Fruit fly (Drosophila melanogaster) whole organism, wandering third instar larva: ENCODE data around the gene Dlip2.
A peak's percentile ranks its signal among the peaks of the same experiment; 100 is the strongest.

ENCODE experiments used
- Abd-B ChIP-seq: fragments of >200 bp; optimal IDR thresholded peaks from 2 replicates; lab custom pipeline; 2017; ENCODE audit warnings: missing biosample characterization, missing genetic modification characterization
- CG32264 ChIP-seq: fragments of 200-800 bp; sonication (Bioruptor generic); optimal IDR thresholded peaks from 2 replicates; lab custom pipeline; 2016; ENCODE audit warnings: missing biosample characterization, missing genetic modification characterization
- CG9705 ChIP-seq: fragments of 200-800 bp; sonication (Bioruptor generic); optimal IDR thresholded peaks from 2 replicates; lab custom pipeline; 2018; ENCODE audit warnings: missing biosample characterization, mild to moderate bottlenecking, missing genetic modification characterization
- CrebA ChIP-seq: fragments of 200-800 bp; sonication (Bioruptor generic); optimal IDR thresholded peaks from 2 replicates; lab custom pipeline; 2016; ENCODE audit warnings: missing biosample characterization, mild to moderate bottlenecking, missing genetic modification characterization, borderline replicate concordance
- Dfd ChIP-seq: fragments of >200 bp; optimal IDR thresholded peaks from 2 replicates; lab custom pipeline; 2017; ENCODE audit warnings: missing biosample characterization, missing genetic modification characterization
- Dif ChIP-seq: fragments of 200-275, 200-300 bp; sonication (Bioruptor generic); optimal IDR thresholded peaks from 2 replicates; lab custom pipeline; 2018; ENCODE audit warnings: missing biosample characterization, missing genetic modification characterization; ENCODE audit not compliant: partially characterized antibody
- GATAd ChIP-seq: sonication (Bioruptor generic); optimal IDR thresholded peaks from 2 replicates; lab custom pipeline; 2016; ENCODE audit warnings: missing biosample characterization, missing genetic modification characterization
- HLH106 ChIP-seq: fragments of 200-800 bp; optimal IDR thresholded peaks from 3 replicates; lab custom pipeline; 2019; ENCODE audit warnings: missing biosample characterization, mild to moderate bottlenecking, missing genetic modification characterization, moderate library complexity
- Hnf4 ChIP-seq: fragments of 200-800 bp; sonication (Bioruptor generic); optimal IDR thresholded peaks from 2 replicates; lab custom pipeline; 2016; ENCODE audit warnings: missing biosample characterization, mild to moderate bottlenecking, missing genetic modification characterization
- Hr83 ChIP-seq: fragments of 200-300 bp; sonication (Bioruptor generic); optimal IDR thresholded peaks from 2 replicates; lab custom pipeline; 2016; ENCODE audit warnings: missing biosample characterization, mild to moderate bottlenecking, missing genetic modification characterization, moderate library complexity; ENCODE audit not compliant: poor library complexity, severe bottlenecking
- Jra ChIP-seq: sonication (Bioruptor generic); optimal IDR thresholded peaks from 2 replicates; lab custom pipeline; 2016; ENCODE audit warnings: missing biosample characterization, missing genetic modification characterization
- Mio ChIP-seq: sonication (Bioruptor generic); optimal IDR thresholded peaks from 2 replicates; lab custom pipeline; 2016; ENCODE audit warnings: missing biosample characterization, missing genetic modification characterization
- Myc ChIP-seq: fragments of >200 bp; optimal IDR thresholded peaks from 2 replicates; lab custom pipeline; 2017
- N ChIP-seq: fragments of >200 bp; optimal IDR thresholded peaks from 2 replicates; lab custom pipeline; 2018; ENCODE audit warnings: missing biosample characterization, missing external identifiers, missing genetic modification characterization
- OdsH ChIP-seq: fragments of 200-800 bp; sonication (Bioruptor generic); optimal IDR thresholded peaks from 2 replicates; lab custom pipeline; 2016; ENCODE audit warnings: missing biosample characterization, mild to moderate bottlenecking, missing genetic modification characterization
- Rel ChIP-seq, 2 experiments: fragments of 200-800 bp; sonication (Bioruptor generic) in 1 of 2; optimal IDR thresholded peaks; 2 replicates in 1 of 2; 3 replicates in 1 of 2; lab custom pipeline; 2016 to 2019; ENCODE audit warnings: mild to moderate bottlenecking in 2 of 2, missing biosample characterization in 2 of 2, missing genetic modification characterization in 2 of 2, moderate library complexity in 1 of 2
- Sp1 ChIP-seq: fragments of 200-800 bp; sonication (Bioruptor generic); optimal IDR thresholded peaks from 3 replicates; lab custom pipeline; 2019; ENCODE audit warnings: missing biosample characterization, mild to moderate bottlenecking, missing genetic modification characterization, moderate library complexity
- Vsx2 ChIP-seq: fragments of 200-300, 225-300 bp; sonication (Bioruptor generic); optimal IDR thresholded peaks from 2 replicates; lab custom pipeline; 2018; ENCODE audit warnings: missing biosample characterization, missing genetic modification characterization; ENCODE audit not compliant: partially characterized antibody
- br ChIP-seq: fragments of 200-800 bp; sonication (Bioruptor generic); optimal IDR thresholded peaks from 2 replicates; lab custom pipeline; 2016; ENCODE audit warnings: missing biosample characterization, missing genetic modification characterization
- dl ChIP-seq, 2 experiments: fragments of 175-275, 200-275 bp in 1 of 2; fragments of 200-275 bp in 1 of 2; sonication (Bioruptor generic); optimal IDR thresholded peaks; lab custom pipeline; 2018; ENCODE audit warnings: mild to moderate bottlenecking in 2 of 2, missing biosample characterization in 2 of 2, missing genetic modification characterization in 2 of 2, moderate library complexity in 2 of 2; ENCODE audit not compliant: partially characterized antibody in 2 of 2, insufficient read depth in 1 of 2
- dmrt93B ChIP-seq: fragments of 200-800 bp; sonication (Bioruptor generic); optimal IDR thresholded peaks from 2 replicates; lab custom pipeline; 2018; ENCODE audit warnings: missing biosample characterization, mild to moderate bottlenecking, missing genetic modification characterization
- dsf ChIP-seq: sonication (Bioruptor generic); optimal IDR thresholded peaks from 2 replicates; lab custom pipeline; 2016; ENCODE audit warnings: missing biosample characterization, missing genetic modification characterization, borderline replicate concordance
- ey ChIP-seq: fragments of 200-800 bp; sonication (Bioruptor generic); optimal IDR thresholded peaks from 2 replicates; lab custom pipeline; 2016; ENCODE audit warnings: missing biosample characterization, missing genetic modification characterization
- foxo ChIP-seq, 2 experiments: fragments of 200-800 bp; sonication (Bioruptor generic); optimal IDR thresholded peaks; 2 replicates in 1 of 2; 3 replicates in 1 of 2; lab custom pipeline; 2016 to 2017; ENCODE audit warnings: missing biosample characterization in 2 of 2, missing genetic modification characterization in 2 of 2
- fru ChIP-seq: fragments of 200-800 bp; sonication (Bioruptor generic); optimal IDR thresholded peaks from 3 replicates; lab custom pipeline; 2016; ENCODE audit warnings: missing biosample characterization, mild to moderate bottlenecking, missing genetic modification characterization
- h ChIP-seq: fragments of 200-800 bp; sonication (Bioruptor generic); optimal IDR thresholded peaks from 3 replicates; lab custom pipeline; 2016; ENCODE audit warnings: missing biosample characterization, mild to moderate bottlenecking, missing genetic modification characterization
- lola ChIP-seq: fragments of >200 bp; optimal IDR thresholded peaks from 2 replicates; lab custom pipeline; 2017; ENCODE audit warnings: missing biosample characterization, missing genetic modification characterization
- pan ChIP-seq: fragments of >200 bp; optimal IDR thresholded peaks from 2 replicates; lab custom pipeline; 2017
- psq ChIP-seq: fragments of 200-800 bp; sonication (Bioruptor generic); optimal IDR thresholded peaks from 3 replicates; lab custom pipeline; 2017; ENCODE audit warnings: missing biosample characterization, mild to moderate bottlenecking, missing genetic modification characterization, moderate library complexity
- rgr ChIP-seq: fragments of 200-800 bp; sonication (Bioruptor generic); optimal IDR thresholded peaks from 3 replicates; lab custom pipeline; 2016; ENCODE audit warnings: missing biosample characterization, mild to moderate bottlenecking, missing genetic modification characterization
- sv ChIP-seq: fragments of 200-800 bp; sonication (Bioruptor generic); optimal IDR thresholded peaks from 3 replicates; lab custom pipeline; 2016; ENCODE audit warnings: missing biosample characterization, missing genetic modification characterization
- tai ChIP-seq: sonication (Bioruptor generic); optimal IDR thresholded peaks from 2 replicates; lab custom pipeline; 2016; ENCODE audit warnings: missing biosample characterization, missing genetic modification characterization
- woc ChIP-seq: sonication (Bioruptor generic); optimal IDR thresholded peaks from 2 replicates; lab custom pipeline; 2016; ENCODE audit warnings: missing biosample characterization, mild to moderate bottlenecking, missing genetic modification characterization

Gene Dlip2

dm6 chr3R:4645457-4646082 lies at the start of gene Dlip2, which contains the start of gene rpk:
Gene Dlip2, minus strand, starts transcription at chr3R:4645655.
Gene rpk, plus strand, starts transcription at chr3R:4645981.
- TF ChIP-seq rgr (GFP tag; lab: Kevin White, UChicago) (no peak), woc (GFP tag; lab: Kevin White, UChicago) (peak; percentile 24), Jra (peak; percentile 1)

dm6 chr3R:4694805-4695204 lies 49.4 kb upstream of the Dlip2 start:
- TF ChIP-seq pan (lab: Kevin White, UChicago) (no peak), ey (no peak), dmrt93B (no peak), Vsx2 (no peak), OdsH (GFP tag; lab: Kevin White, UChicago) (no peak), Jra (no peak), Mio (GFP tag; lab: Kevin White, UChicago) (no peak), Rel (GFP tag; optimal IDR thresholded peaks at IDR 0.05; lab: Kevin White, UChicago) (no peak), Rel (tag; optimal IDR thresholded peaks at IDR 0.05; lab: Kevin White, UChicago) (no peak), foxo (GFP tag; optimal IDR thresholded peaks at IDR 0.05; lab: Kevin White, UChicago) (no peak), Sp1 (GFP tag; lab: Kevin White, UChicago) (no peak), tai (no peak), Hnf4 (no peak), sv (GFP tag; lab: Kevin White, UChicago) (no peak), GATAd (GFP tag; lab: Kevin White, UChicago) (no peak), psq (GFP tag; lab: Kevin White, UChicago) (no peak), Abd-B (GFP tag; lab: Kevin White, UChicago) (no peak), woc (GFP tag; lab: Kevin White, UChicago) (no peak)

- TF ChIP-seq CrebA (no peak), Abd-B (GFP tag; lab: Kevin White, UChicago) (no peak), fru (GFP tag; lab: Kevin White, UChicago) (no peak), CG32264 (GFP tag; lab: Kevin White, UChicago) (no peak), foxo (GFP tag; optimal IDR thresholded peaks at IDR 0.05; lab: Kevin White, UChicago) (no peak), dmrt93B (no peak), Sp1 (GFP tag; lab: Kevin White, UChicago) (no peak)
Observed at dm6 chr3R:4690508-4690907, 45.1 kb upstream of the Dlip2 start, which contains the start of gene CG33927. Gene CG33927, minus strand, starts transcription at chr3R:4690608.

dm6 chr3R:4687207-4687606 lies 41.8 kb upstream of the Dlip2 start:
- TF ChIP-seq br (GFP tag; lab: Kevin White, UChicago) (no peak), CG9705 (GFP tag; lab: Kevin White, UChicago) (no peak), dsf (no peak), N (GFP tag; lab: Kevin White, UChicago) (no peak), lola (GFP tag; lab: Kevin White, UChicago) (no peak), pan (lab: Kevin White, UChicago) (no peak), ey (peak; percentile 43), Dif (GFP tag; lab: Kevin White, UChicago) (no peak), fru (GFP tag; lab: Kevin White, UChicago) (peak; percentile 19), Hr83 (GFP tag; lab: Kevin White, UChicago) (no peak), foxo (GFP tag; optimal IDR thresholded peaks at IDR 0.05; lab: Kevin White, UChicago) (peak in 1 of 2 experiments; percentile 39), rgr (GFP tag; lab: Kevin White, UChicago) (no peak), Vsx2 (no peak), Dfd (GFP tag; lab: Kevin White, UChicago) (no peak), HLH106 (tag; lab: Kevin White, UChicago) (no peak), h (peak; percentile 39)

- TF ChIP-seq rgr (GFP tag; lab: Kevin White, UChicago) (no peak), dmrt93B (no peak), CG9705 (GFP tag; lab: Kevin White, UChicago) (no peak), sv (GFP tag; lab: Kevin White, UChicago) (no peak), CG32264 (GFP tag; lab: Kevin White, UChicago) (no peak), Myc (no peak), h (no peak), dl (GFP tag; optimal IDR thresholded peaks at IDR 0.05; lab: Kevin White, UChicago; ENCODE audit: insufficient read depth in 1 of 2, partially characterized antibody in 2 of 2) (no peak)
- TF ChIP-seq, all 38 proteins: peak for 0
Observed at dm6 chr3R:4678362-4678761, 32.9 kb upstream of the Dlip2 start.
